Worm (Caenorhabditis elegans): ENCODE results near the gene his-37.

DNA sequence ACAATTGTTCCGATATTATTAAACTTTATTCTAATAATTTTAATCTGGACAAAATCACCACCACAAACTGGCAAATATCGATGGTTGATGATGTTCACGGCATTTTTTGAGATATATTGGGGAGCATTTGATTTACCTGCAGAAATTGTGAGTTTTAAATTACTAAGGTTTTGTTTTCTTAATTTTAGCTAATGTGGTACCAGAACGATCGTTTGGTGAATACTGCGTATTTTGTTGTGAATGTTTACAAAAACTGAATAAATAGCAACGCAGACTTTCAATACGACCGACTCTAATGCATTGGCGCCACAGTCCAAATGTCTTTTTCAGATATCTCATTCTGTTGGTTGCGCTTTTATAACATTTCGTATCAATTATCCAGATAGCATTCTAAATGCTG lies 25.2 kb upstream of the his-37 start:
- no peak for TF ChIP-seq dao-5 (tag; optimal IDR thresholded peaks at IDR 0.05)
- TF ChIP-seq him-1 (tag; optimal IDR thresholded peaks at IDR 0.05): no peak
